Fruit fly (Drosophila melanogaster) whole organism: ENCODE data around the gene CG7872.

ENCODE experiments used
- CG8478 ChIP-seq: fragments of >200 bp; optimal IDR thresholded peaks from 2 replicates; lab custom pipeline; 2018; ENCODE audit warnings: inconsistent platforms
- Dll ChIP-seq: fragments of >200 bp; optimal IDR thresholded peaks from 2 replicates; lab custom pipeline; 2017
- pan ChIP-seq: fragments of >200 bp; optimal IDR thresholded peaks from 2 replicates; lab custom pipeline; 2017
- psq ChIP-seq: fragments of >200 bp; optimal IDR thresholded peaks from 2 replicates; lab custom pipeline; 2017

dm6 chrX:15626279-15626678 lies 48.3 kb downstream of the CG7872 start:
- TF ChIP-seq psq (lab: Kevin White, UChicago) (no peak), pan (lab: Kevin White, UChicago) (no peak), CG8478 (no peak), Dll (lab: Kevin White, UChicago) (no peak)
